Worm (Caenorhabditis elegans) whole organism, L4/young adult: ENCODE measurements around the gene cyp-33B1.

Experiments used
- W03F9.2 ChIP-seq: fragments of 150-350 bp; optimal IDR thresholded peaks from 2 replicates; lab custom pipeline; 2014; ENCODE audit warnings: missing biosample characterization, missing genetic modification characterization
- dao-5 ChIP-seq: sonication (generic microtip); optimal IDR thresholded peaks from 2 replicates; lab custom pipeline; 2016; ENCODE audit warnings: missing genotype, missing genetic modification characterization, moderate library complexity, missing compliant biosample characterization
- him-1 ChIP-seq: sonication (generic microtip); optimal IDR thresholded peaks from 2 replicates; lab custom pipeline; 2016; ENCODE audit warnings: missing genotype, missing genetic modification reagents, missing genetic modification characterization, missing compliant biosample characterization

Gene cyp-33B1

DNA sequence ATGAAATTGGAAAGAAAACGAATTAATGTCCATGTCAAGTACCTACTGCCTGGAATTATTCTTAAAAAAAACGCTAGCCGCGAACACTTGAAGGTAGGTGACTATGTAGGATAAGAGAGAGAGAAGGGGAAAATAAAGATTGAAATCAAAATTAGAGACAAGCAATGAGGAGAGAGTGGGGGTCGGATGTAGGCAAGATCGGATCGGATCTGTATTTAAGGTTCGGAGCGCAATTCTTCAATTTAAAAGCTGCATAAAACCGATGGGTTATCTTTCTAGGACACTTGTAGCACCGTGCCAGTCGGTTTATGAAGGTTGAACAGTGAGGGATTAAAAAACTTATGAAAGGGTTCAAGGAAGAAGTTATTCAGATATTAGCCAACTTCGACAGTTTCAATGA lies 22.0 kb downstream of the cyp-33B1 start:
- TF ChIP-seq dao-5, result no peak
- no peak for TF ChIP-seq W03F9.2 (tag; lab: Kevin White, UChicago)

DNA sequence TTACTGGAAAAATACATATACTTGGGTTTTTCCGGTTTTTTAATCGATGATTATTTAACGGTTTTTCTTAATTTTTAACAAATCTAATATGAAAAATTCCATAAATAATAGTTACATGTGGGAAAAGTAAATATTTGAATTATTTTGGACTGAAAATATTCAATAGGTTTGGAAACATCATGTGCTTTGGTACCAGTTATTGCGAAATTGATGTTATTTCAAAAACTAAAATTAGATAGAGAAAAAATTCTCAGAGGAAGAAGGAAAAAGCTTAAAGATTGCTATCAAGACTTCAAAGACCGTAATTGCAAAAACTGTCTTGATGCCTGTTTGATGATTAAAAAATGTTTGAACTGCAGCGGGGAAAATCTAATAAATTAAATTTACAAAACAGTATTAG lies 23.9 kb downstream of the cyp-33B1 start:
- TF ChIP-seq dao-5 (no peak), him-1 (tag; lab: Kevin White, UChicago) (no peak), W03F9.2 (tag; lab: Kevin White, UChicago) (no peak)

DNA sequence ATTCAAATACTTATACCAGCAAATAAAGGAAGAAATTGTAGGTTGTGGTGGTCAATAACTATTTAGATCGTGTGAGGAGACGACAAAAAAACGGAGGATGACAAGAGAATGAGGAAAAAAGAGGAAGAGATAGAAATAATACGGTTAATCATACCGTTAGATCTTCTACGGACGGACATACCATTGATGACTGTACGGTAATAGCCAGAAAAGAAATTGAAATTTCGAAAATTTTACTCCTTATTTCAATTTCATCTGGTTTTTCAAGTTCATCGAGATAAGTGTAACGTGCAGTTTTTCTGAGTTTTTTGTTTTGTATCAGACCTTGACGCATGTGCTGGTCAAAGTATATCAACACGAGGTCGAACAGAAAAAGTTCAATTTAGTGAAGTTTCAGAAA lies 24.8 kb downstream of the cyp-33B1 start:
- TF ChIP-seq dao-5 (no peak), W03F9.2 (tag; lab: Kevin White, UChicago) (no peak), him-1 (tag; lab: Kevin White, UChicago) (no peak)

DNA sequence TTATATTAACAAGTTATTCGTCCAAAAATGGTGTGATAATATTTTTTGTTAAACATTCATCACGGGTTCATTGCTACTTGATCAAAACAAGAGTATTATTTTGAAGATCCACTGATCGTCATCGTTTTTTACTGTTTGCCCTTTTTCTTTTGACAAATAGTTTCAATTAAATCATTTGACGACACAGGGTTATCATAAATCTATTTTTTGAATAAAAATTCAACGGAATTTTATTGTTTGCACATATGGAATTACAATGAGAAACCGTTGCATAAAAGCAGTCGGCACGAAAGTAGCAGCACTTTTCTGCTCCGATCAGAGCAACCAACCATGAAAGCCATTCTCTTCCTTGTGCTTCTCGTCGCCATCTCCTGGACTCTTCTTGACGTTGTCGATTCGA lies 26.5 kb downstream of the cyp-33B1 start, which contains the start of gene fip-2:
Gene fip-2 (plus strand): TSS at position 301 of the 400 bp plus-strand sequence.
- no peak for TF ChIP-seq dao-5
- no peak for TF ChIP-seq him-1 (tag; lab: Kevin White, UChicago)
- no peak for TF ChIP-seq W03F9.2 (tag; lab: Kevin White, UChicago)

DNA sequence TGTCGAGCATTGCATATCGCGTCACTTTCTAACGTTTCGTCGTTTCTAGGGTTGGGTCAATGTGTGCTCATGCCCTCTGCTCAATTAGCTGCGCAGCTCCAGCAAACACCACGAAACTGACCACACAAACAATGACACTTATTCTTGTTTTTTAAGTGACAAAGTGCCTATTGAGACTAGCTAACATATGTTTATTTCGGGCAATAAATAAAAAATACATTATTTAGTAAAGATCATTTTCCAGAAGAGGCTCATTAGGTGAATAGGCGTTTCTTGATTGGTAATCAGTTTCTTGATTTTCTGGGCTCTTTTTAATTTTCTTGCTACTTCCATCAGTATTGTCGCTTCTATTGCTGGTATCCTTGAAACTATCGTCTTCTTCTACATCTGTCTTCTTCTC lies 28.6 kb downstream of the cyp-33B1 start, which contains the start of gene T27E4.5:
Gene T27E4.5 (minus strand): TSS at position 101 of the 400 bp plus-strand sequence.
- no peak for TF ChIP-seq W03F9.2 (tag; lab: Kevin White, UChicago)
- no peak for TF ChIP-seq dao-5
- no peak for TF ChIP-seq him-1 (tag; lab: Kevin White, UChicago)

DNA sequence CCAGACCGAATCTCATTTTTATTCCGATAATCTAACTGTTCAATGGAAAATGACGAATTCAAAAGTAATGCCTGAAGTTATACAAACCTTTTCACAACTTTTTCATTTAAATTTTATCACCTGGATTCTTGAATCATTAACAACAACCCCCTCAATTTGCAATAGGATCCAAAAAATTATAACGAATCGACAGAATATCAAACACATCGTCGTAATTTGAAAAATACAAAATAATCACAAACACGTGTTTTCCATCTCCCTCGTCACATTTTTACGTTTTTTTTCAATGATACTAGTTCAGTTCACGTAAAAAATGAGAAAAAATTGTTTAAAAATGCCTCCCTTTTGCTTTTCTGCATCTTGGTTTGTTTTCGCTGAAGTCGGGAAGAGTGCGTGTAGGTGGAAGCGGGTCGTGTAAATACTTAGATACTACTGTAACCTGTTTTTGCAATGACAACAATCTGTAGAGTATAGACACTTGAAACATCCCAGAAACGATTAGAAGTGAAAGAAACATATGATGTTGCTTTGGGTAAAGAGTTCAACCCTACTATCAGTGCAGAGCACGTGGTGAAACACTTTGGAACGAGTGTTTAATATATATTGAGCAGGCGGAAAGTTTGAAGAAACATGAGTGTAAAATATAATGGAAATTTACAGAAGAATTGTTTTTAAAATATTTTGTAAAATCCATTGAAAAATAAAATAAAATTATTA lies 32.4 kb downstream of the cyp-33B1 start, which contains the start of gene oac-50:
Gene oac-50 (minus strand): TSS at position 219 of the 717 bp plus-strand sequence.
- no peak for TF ChIP-seq dao-5
- TF ChIP-seq W03F9.2 (tag; lab: Kevin White, UChicago), result no peak
- TF ChIP-seq him-1 (tag; lab: Kevin White, UChicago), result no peak

DNA sequence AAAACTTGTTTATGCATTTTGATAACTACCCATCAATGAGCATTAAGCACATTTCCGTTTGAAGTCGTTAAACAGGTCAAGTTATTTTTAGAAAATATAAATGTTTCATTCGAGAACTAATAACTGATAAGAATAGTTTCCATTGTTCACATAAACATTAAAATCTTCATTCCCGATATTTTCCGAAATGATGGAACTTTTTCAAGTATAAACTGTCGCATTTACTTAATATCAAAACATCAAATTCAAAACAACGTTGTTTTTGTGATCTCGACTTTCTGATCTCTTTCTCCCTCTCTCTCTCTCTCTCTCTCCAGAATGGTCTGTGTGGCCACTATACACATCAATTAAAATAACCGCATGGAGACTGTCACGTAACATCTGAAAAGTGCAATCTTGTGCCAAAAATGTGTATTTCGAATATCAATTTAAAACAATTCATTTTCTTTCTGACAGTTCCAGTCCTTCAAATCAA lies 33.3 kb downstream of the cyp-33B1 start:
- no peak for TF ChIP-seq dao-5
- TF ChIP-seq him-1 (tag; lab: Kevin White, UChicago), result no peak
- TF ChIP-seq W03F9.2 (tag; lab: Kevin White, UChicago), result no peak

DNA sequence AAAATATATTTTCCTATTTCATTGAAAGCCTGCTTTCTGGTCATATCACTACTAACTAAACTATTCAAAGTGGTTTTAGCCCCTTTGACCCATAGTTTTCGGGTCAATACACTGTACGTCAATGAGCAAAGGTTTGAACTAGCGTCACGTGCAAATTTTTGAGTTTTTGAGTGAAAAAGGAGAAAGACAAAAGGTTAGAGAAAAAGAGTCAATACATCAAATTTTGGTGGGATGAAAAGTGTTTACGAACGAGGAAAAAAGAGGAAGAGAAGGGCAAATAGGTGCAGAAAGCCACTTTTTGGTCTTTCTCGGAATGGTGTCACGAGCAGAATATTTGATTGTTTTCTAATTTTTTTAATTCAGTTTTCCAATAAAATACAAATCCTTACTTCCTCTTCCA lies 34.7 kb downstream of the cyp-33B1 start:
- no peak for TF ChIP-seq dao-5

DNA sequence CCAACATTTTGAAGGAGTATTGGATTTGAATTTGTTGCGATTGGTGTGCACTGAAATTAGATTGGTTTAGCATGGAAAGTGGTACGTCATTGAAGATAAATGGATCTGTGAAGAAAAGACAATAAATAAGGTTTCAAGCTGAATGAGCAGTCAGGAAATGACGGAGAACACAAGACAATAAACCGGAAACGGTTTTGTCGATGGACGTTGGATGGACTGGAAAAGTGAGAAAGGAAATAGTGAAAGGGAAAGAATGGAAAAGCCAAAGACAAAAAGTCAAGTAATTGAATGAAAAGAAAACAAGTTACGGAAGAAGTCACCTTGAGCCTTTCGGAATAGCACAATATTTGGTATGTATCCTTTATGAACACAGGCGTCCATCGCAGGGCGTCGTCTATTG lies 35.1 kb downstream of the cyp-33B1 start, which contains the start of gene T27E4.7:
Gene T27E4.7 (minus strand): TSS at position 50 of the 400 bp plus-strand sequence.
- TF ChIP-seq W03F9.2 (tag; lab: Kevin White, UChicago), result no peak

DNA sequence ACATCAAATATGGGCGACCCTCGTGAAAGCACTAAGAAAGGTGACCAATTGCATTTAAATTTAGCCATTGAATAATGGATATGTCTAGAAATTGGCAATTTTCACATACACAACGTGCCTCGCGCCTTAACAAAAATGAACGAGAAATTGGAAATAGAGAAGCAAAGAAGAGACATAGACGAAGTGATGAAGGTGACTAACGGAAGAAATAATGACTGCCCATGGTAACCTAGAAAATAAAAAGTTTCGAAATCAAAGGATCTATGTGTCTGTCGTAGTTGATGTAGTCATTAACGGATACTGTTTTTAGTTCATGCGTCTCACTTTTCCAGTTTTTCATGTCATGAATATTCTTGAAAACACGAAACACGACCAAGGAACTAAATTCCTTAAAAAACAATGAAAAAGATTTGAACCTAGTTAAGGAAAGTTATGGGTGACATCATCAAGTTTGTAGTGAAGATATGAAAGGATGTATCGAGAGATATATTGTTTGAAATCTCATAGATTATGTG lies 37.0 kb downstream of the cyp-33B1 start:
- TF ChIP-seq him-1 (tag; lab: Kevin White, UChicago) (no peak), W03F9.2 (tag; lab: Kevin White, UChicago) (no peak), dao-5 (no peak)

DNA sequence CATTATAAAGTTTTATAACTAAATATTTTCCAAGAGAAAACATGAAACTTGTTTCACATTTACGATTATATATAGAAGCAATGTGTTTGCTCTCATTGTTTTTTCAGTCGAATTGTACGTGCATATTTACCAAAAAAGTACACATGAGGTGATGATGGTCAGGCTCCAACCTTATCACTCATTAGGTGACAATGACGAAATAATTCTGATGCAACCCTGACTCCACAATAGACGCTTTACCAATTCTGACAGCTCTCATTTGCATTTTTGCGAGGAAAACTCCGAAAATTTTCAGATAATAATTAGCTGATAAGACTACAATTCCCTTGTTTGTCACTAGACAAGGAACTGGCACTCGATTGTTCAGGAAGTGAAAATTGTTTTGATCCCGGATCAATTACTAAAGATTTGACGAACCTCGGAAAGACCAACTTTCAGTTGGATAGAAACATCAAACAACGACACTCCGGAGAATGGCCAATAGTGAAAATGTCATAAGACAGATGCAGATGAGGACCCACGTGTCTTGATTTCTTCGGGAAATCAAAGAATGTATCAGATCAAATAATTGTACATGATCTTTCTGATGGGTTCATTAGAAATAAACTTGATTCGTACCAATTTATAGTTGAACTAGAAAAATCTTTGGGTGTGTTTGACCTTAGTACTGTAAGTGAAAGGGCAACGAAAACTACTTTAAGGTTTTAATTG lies 37.8 kb downstream of the cyp-33B1 start:
- TF ChIP-seq him-1 (tag; lab: Kevin White, UChicago) (no peak), dao-5 (no peak), W03F9.2 (tag; lab: Kevin White, UChicago) (no peak)

DNA sequence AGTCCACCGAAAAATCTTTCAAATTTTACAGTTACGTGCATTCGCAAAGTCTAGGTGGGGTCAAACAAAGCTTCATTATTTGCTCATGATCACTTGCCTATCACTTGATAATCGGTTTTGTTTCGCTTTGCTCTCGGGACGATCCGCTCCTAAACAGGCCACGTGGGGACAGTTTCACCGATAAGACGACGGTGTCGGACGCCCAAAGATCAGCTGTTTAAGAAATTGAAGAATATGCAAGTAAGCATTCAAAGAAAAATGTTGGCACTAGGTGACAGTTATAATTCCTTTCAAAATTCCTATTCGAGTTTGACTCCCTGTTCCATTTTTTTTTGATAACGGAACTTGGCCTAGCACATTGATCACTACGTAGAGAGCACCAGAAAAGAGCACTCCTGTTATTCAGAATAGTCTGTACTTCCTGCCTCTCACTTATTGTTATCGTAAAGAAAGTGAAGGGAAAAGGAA lies 38.9 kb downstream of the cyp-33B1 start:
- TF ChIP-seq him-1 (tag; lab: Kevin White, UChicago), result no peak
- TF ChIP-seq dao-5, result no peak
- TF ChIP-seq W03F9.2 (tag; lab: Kevin White, UChicago), result no peak

DNA sequence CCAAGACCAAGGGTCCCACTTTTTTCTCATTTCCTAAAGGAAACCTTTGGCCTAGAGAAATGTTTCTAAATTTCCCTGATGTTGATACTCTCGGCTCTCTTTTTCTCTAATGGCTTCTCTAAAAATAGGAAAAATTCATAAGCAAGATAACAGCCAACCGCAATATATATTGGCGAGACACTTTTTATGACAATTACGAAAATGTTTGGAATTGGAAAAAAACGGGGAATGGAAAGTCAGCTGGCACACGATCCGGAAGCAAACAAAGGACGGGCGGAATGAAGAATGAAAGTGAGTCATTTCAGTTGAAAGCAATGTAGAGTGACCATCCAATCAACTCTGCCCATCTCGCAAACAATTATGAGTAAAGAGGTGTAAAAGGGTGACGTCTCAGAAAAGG lies 40.3 kb downstream of the cyp-33B1 start:
- TF ChIP-seq dao-5 (no peak), him-1 (tag; lab: Kevin White, UChicago) (no peak), W03F9.2 (tag; lab: Kevin White, UChicago) (no peak)

DNA sequence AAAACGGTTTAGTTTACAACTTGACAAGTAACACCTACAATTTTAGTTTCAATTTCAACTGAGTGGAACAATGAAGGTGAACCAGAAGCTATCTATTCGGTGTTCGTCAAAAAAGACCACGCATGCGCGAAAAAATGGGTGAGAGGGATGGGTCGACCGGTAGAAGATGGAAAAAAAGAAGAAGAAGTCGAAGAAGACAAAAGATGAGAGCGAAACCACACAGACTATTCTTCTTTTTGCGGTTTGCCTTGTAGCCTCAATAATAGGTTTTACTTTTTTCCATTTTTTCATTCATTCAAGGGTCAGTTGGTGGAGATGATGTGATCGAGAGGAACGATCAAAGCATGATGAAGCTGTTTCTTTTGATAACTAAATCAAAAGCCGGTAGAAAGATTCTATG lies 41.2 kb downstream of the cyp-33B1 start:
- TF ChIP-seq dao-5, result no peak
- TF ChIP-seq him-1 (tag; lab: Kevin White, UChicago), result no peak
- TF ChIP-seq W03F9.2 (tag; lab: Kevin White, UChicago), result no peak
